Fruit fly (Drosophila melanogaster) whole organism, embryonic: ENCODE data around the gene Ptth.
A peak's percentile ranks its signal among the peaks of the same experiment; 100 is the strongest.

Experiments
- Adf1 ChIP-seq: fragments of 200-800 bp; sonication (Bioruptor generic); IDR thresholded peaks from 2 replicates; pipeline ENCODE4 v1.3.6; 2022; ENCODE audit warnings: missing biosample characterization, missing genetic modification characterization
- Antp ChIP-seq: fragments of 200-800 bp; sonication (Bioruptor generic); optimal IDR thresholded peaks from 3 replicates; lab custom pipeline; 2016; ENCODE audit warnings: missing biosample characterization, missing genetic modification characterization
- BEAF-32 ChIP-seq: fragments of 200-800 bp; sonication (Bioruptor generic); optimal IDR thresholded peaks from 3 replicates; lab custom pipeline; 2017; ENCODE audit warnings: missing biosample characterization, missing genetic modification characterization, mild to moderate bottlenecking, moderate library complexity, missing genetic modification reagents
- CG14014 ChIP-seq: fragments of 200-800 bp; sonication (Bioruptor generic); IDR thresholded peaks from 2 replicates; pipeline ENCODE4 v1.3.6; 2022; ENCODE audit warnings: missing biosample characterization, missing genetic modification characterization
- CG14860 ChIP-seq: fragments of 200-800 bp; sonication (Bioruptor generic); IDR thresholded peaks from 3 replicates; pipeline ENCODE4 v1.3.6; 2022; ENCODE audit warnings: missing biosample characterization, missing genetic modification characterization; ENCODE audit not compliant: partially characterized antibody
- CG1603 ChIP-seq: fragments of 200-800 bp; sonication (Bioruptor generic); optimal IDR thresholded peaks from 2 replicates; lab custom pipeline; 2019; ENCODE audit warnings: missing biosample characterization, mild to moderate bottlenecking, missing genetic modification characterization, moderate library complexity
- CG16813 ChIP-seq: fragments of 200-800 bp; sonication (Bioruptor generic); IDR thresholded peaks from 3 replicates; pipeline ENCODE4 v1.3.6; 2022; ENCODE audit warnings: missing biosample characterization, missing genetic modification characterization; ENCODE audit not compliant: partially characterized antibody
- CG18011 ChIP-seq: fragments of 200-800 bp; sonication (Bioruptor generic); optimal IDR thresholded peaks from 2 replicates; lab custom pipeline; 2017; ENCODE audit warnings: missing biosample characterization, missing genetic modification characterization, mild to moderate bottlenecking, moderate library complexity, missing genotype
- CG2129 ChIP-seq: fragments of 200-800 bp; sonication (Bioruptor generic); IDR thresholded peaks from 2 replicates; pipeline ENCODE4 v1.3.6; 2022; ENCODE audit warnings: missing biosample characterization, missing genetic modification characterization; ENCODE audit not compliant: partially characterized antibody
- CG2678 ChIP-seq: fragments of 200-800 bp; sonication (Bioruptor generic); optimal IDR thresholded peaks from 3 replicates; lab custom pipeline; 2019; ENCODE audit warnings: missing biosample characterization, mild to moderate bottlenecking, missing genetic modification characterization, moderate library complexity
- CG34224 ChIP-seq: fragments of 200-800 bp; sonication (Bioruptor generic); IDR thresholded peaks from 3 replicates; pipeline ENCODE4 v1.3.6; 2022; ENCODE audit warnings: missing biosample characterization, missing genetic modification characterization; ENCODE audit not compliant: partially characterized antibody
- CG42726 ChIP-seq: fragments of 200-800 bp; sonication (Bioruptor generic); IDR thresholded peaks from 2 replicates; pipeline ENCODE4 v1.3.6; 2022; ENCODE audit warnings: missing biosample characterization, missing genetic modification characterization; ENCODE audit not compliant: partially characterized antibody
- CG7928 ChIP-seq: fragments of 200-800 bp; sonication (Bioruptor generic); optimal IDR thresholded peaks from 2 replicates; lab custom pipeline; 2017; ENCODE audit warnings: missing biosample characterization, mild to moderate bottlenecking, missing genetic modification characterization
- CG9876 ChIP-seq: fragments of 200-800 bp; sonication (Bioruptor generic); optimal IDR thresholded peaks from 2 replicates; lab custom pipeline; 2016; ENCODE audit warnings: missing biosample characterization, missing genetic modification characterization
- Chrac-16 ChIP-seq: fragments of 200-800 bp; sonication (Bioruptor generic); optimal IDR thresholded peaks from 3 replicates; lab custom pipeline; 2016; ENCODE audit warnings: missing biosample characterization, missing genetic modification characterization
- CoRest ChIP-seq: fragments of 200-800 bp; sonication (Bioruptor generic); optimal IDR thresholded peaks from 3 replicates; lab custom pipeline; 2018; ENCODE audit warnings: missing biosample characterization, mild to moderate bottlenecking, missing genetic modification characterization, moderate library complexity
- Dref ChIP-seq: fragments of 200-800 bp; sonication (Bioruptor generic); IDR thresholded peaks from 2 replicates; pipeline ENCODE4 v1.3.6; 2022; ENCODE audit warnings: missing biosample characterization, missing genetic modification characterization
- E2f2 ChIP-seq: fragments of 200-800 bp; sonication (Bioruptor generic); IDR thresholded peaks from 2 replicates; pipeline ENCODE4 v1.3.6; 2022; ENCODE audit warnings: missing biosample characterization, missing genetic modification characterization
- Hand ChIP-seq: fragments of 200-800 bp; sonication (Bioruptor generic); optimal IDR thresholded peaks from 2 replicates; lab custom pipeline; 2017; ENCODE audit warnings: mild to moderate bottlenecking, missing biosample characterization, missing genetic modification reagents, missing genetic modification characterization
- Hr3 ChIP-seq: fragments of 200-800 bp; sonication (Bioruptor generic); optimal IDR thresholded peaks from 3 replicates; lab custom pipeline; 2016; ENCODE audit warnings: missing biosample characterization, missing genetic modification characterization
- Hr78 ChIP-seq, 2 experiments: fragments of 200-800 bp in 1 of 2; fragments of >200 bp in 1 of 2; sonication (Bioruptor generic) in 1 of 2; optimal IDR thresholded peaks; 2 replicates each; lab custom pipeline; 2017 to 2019; ENCODE audit warnings: missing biosample characterization in 2 of 2, missing genetic modification characterization in 2 of 2, mild to moderate bottlenecking in 1 of 2, moderate library complexity in 1 of 2
- MBD-R2 ChIP-seq: fragments of 200-800 bp; sonication (Bioruptor generic); IDR thresholded peaks from 2 replicates; pipeline ENCODE4 v1.3.6; 2022; ENCODE audit warnings: missing biosample characterization, missing genetic modification characterization
- NK7.1 ChIP-seq: fragments of 200-800 bp; sonication (Bioruptor generic); optimal IDR thresholded peaks from 3 replicates; lab custom pipeline; 2016; ENCODE audit warnings: missing biosample characterization, missing genetic modification characterization
- Sin3A ChIP-seq: fragments of >200 bp; optimal IDR thresholded peaks from 2 replicates; lab custom pipeline; 2018
- Sox100B ChIP-seq: fragments of 200-800 bp; sonication (Bioruptor generic); optimal IDR thresholded peaks from 3 replicates; lab custom pipeline; 2018; ENCODE audit warnings: missing biosample characterization, mild to moderate bottlenecking, missing genetic modification characterization
- amos ChIP-seq: fragments of 200-800 bp; sonication (Bioruptor generic); IDR thresholded peaks from 2 replicates; pipeline ENCODE4 v1.3.6; 2022; ENCODE audit warnings: missing biosample characterization, missing genetic modification characterization; ENCODE audit not compliant: partially characterized antibody
- bcd ChIP-seq: fragments of 200-800 bp; sonication (Bioruptor generic); optimal IDR thresholded peaks from 2 replicates; lab custom pipeline; 2017; ENCODE audit warnings: missing biosample characterization, mild to moderate bottlenecking, missing genetic modification characterization
- crp ChIP-seq, 2 experiments: fragments of 200-800 bp; sonication (Bioruptor generic); optimal IDR thresholded peaks; 2 replicates in 1 of 2; 3 replicates in 1 of 2; lab custom pipeline; 2017; ENCODE audit warnings: missing biosample characterization in 2 of 2, missing genetic modification characterization in 2 of 2, mild to moderate bottlenecking in 1 of 2, moderate library complexity in 1 of 2
- dmrt99B ChIP-seq: fragments of 200-800 bp; sonication (Bioruptor generic); optimal IDR thresholded peaks from 2 replicates; lab custom pipeline; 2018; ENCODE audit warnings: missing biosample characterization, mild to moderate bottlenecking, missing genetic modification characterization, moderate library complexity
- gsb-n ChIP-seq: fragments of 200-800 bp; sonication (Bioruptor generic); optimal IDR thresholded peaks from 3 replicates; lab custom pipeline; 2018; ENCODE audit warnings: missing biosample characterization, mild to moderate bottlenecking, missing genetic modification characterization
- hbn ChIP-seq: fragments of 200-800 bp; sonication (Bioruptor generic); IDR thresholded peaks from 2 replicates; pipeline ENCODE4 v1.3.6; 2022; ENCODE audit warnings: missing biosample characterization, missing genetic modification characterization; ENCODE audit not compliant: partially characterized antibody
- inv ChIP-seq: fragments of 200-800 bp; sonication (Bioruptor generic); IDR thresholded peaks from 2 replicates; pipeline ENCODE4 v1.3.6; 2022; ENCODE audit warnings: missing biosample characterization, missing genetic modification characterization; ENCODE audit not compliant: partially characterized antibody
- knrl ChIP-seq: fragments of 200-800 bp; sonication (Bioruptor generic); IDR thresholded peaks from 3 replicates; pipeline ENCODE4 v1.3.6; 2022; ENCODE audit warnings: missing biosample characterization, missing genetic modification characterization; ENCODE audit not compliant: partially characterized antibody
- onecut ChIP-seq: fragments of 200-800 bp; sonication (Bioruptor generic); IDR thresholded peaks from 2 replicates; pipeline ENCODE4 v1.3.6; 2022; ENCODE audit warnings: missing biosample characterization, missing genetic modification characterization
- pb ChIP-seq: fragments of 200-800 bp; sonication (Bioruptor generic); optimal IDR thresholded peaks from 3 replicates; lab custom pipeline; 2016; ENCODE audit warnings: missing biosample characterization, missing genetic modification characterization
- pum ChIP-seq: fragments of 200-800 bp; sonication (Bioruptor generic); optimal IDR thresholded peaks from 2 replicates; lab custom pipeline; 2016; ENCODE audit warnings: missing biosample characterization, missing genetic modification characterization
- pzg ChIP-seq: fragments of 200-800 bp; sonication (Bioruptor generic); optimal IDR thresholded peaks from 3 replicates; lab custom pipeline; 2018; ENCODE audit warnings: missing biosample characterization, mild to moderate bottlenecking, missing genetic modification characterization, moderate library complexity
- ro ChIP-seq: fragments of 200-800 bp; sonication (Bioruptor generic); IDR thresholded peaks from 2 replicates; pipeline ENCODE4 v1.3.6; 2022; ENCODE audit warnings: missing biosample characterization, missing genetic modification characterization
- scrt ChIP-seq: fragments of 200-800 bp; sonication (Bioruptor generic); optimal IDR thresholded peaks from 2 replicates; lab custom pipeline; 2018; ENCODE audit warnings: missing biosample characterization, mild to moderate bottlenecking, missing genetic modification characterization, moderate library complexity
- tio ChIP-seq: fragments of 200-800 bp; sonication (Bioruptor generic); optimal IDR thresholded peaks from 2 replicates; lab custom pipeline; 2017; ENCODE audit warnings: missing biosample characterization, missing genetic modification characterization, inconsistent platforms
- twi ChIP-seq: fragments of 200-800 bp; optimal IDR thresholded peaks from 2 replicates; lab custom pipeline; 2019; ENCODE audit warnings: missing biosample characterization, mild to moderate bottlenecking, missing genetic modification characterization, moderate library complexity
- unc-4 ChIP-seq: fragments of 200-800 bp; sonication (Bioruptor generic); IDR thresholded peaks from 2 replicates; pipeline ENCODE4 v1.3.6; 2022; ENCODE audit warnings: missing biosample characterization, missing genetic modification characterization; ENCODE audit not compliant: partially characterized antibody
- vnd ChIP-seq: fragments of 200-800 bp; sonication (Bioruptor generic); IDR thresholded peaks from 3 replicates; pipeline ENCODE4 v1.3.6; 2022; ENCODE audit warnings: missing biosample characterization, missing genetic modification characterization; ENCODE audit not compliant: partially characterized antibody
- vvl ChIP-seq: fragments of 200-800 bp; sonication (Bioruptor generic); IDR thresholded peaks from 2 replicates; pipeline ENCODE4 v1.3.6; 2022; ENCODE audit warnings: missing biosample characterization, missing genetic modification characterization
- wdn ChIP-seq: fragments of 200-800 bp; sonication (Bioruptor generic); IDR thresholded peaks from 2 replicates; pipeline ENCODE4 v1.3.6; 2022; ENCODE audit warnings: missing biosample characterization, missing genetic modification characterization
- yki ChIP-seq: fragments of >200 bp; optimal IDR thresholded peaks from 3 replicates; lab custom pipeline; 2018
- zen2 ChIP-seq: fragments of 200-800 bp; sonication (Bioruptor generic); IDR thresholded peaks from 3 replicates; pipeline ENCODE4 v1.3.6; 2022; ENCODE audit warnings: missing biosample characterization, missing genetic modification characterization; ENCODE audit not compliant: partially characterized antibody

Gene Ptth

dm6 chr2L:559770-560567, 16.7 kb downstream of the Ptth start, which contains the start of gene rempA (continued):
- TF ChIP-seq CG42726 (GFP tag; lab: Robert Waterston, UW) (peak; percentile 35; the same call in 1 of the 2 replicates), Adf1 (GFP tag; lab: Robert Waterston, UW) (no peak), zen2 (peak; percentile 32; the same call in 1 of the 3 replicates), E2f2 (peak; percentile 94), pum (no peak), BEAF-32 (GFP tag; lab: Kevin White, UChicago) (peak; percentile 74), vvl (GFP tag; lab: Robert Waterston, UW) (0 out of 2 replicates have a peak, but pooled peaks have one; percentile 12), Hr3 (GFP tag; lab: Kevin White, UChicago) (no peak), ro (GFP tag; lab: Robert Waterston, UW) (no peak), Sox100B (GFP tag; lab: Kevin White, UChicago) (no peak), CG2129 (GFP tag; lab: Robert Waterston, UW) (peak; percentile 43), CoRest (tag; lab: Kevin White, UChicago) (no peak), Chrac-16 (no peak), CG1603 (tag; lab: Kevin White, UChicago) (peak; percentile 20), Antp (no peak), pb (GFP tag; lab: Kevin White, UChicago) (no peak), gsb-n (tag; lab: Kevin White, UChicago) (no peak), Dref (GFP tag; lab: Robert Waterston, UW) (peak; percentile 80), vnd (GFP tag; lab: Robert Waterston, UW) (peak; percentile 37; the same call in 1 of the 3 replicates), NK7.1 (GFP tag; lab: Kevin White, UChicago) (no peak), CG14014 (GFP tag; lab: Robert Waterston, UW) (no peak), wdn (GFP tag; lab: Robert Waterston, UW) (no peak), twi (tag; lab: Kevin White, UChicago) (no peak), tio (no peak), scrt (GFP tag; lab: Kevin White, UChicago) (no peak), CG34224 (GFP tag; lab: Robert Waterston, UW) (peak; percentile 57; the same call in 2 of the 3 replicates), amos (GFP tag; lab: Robert Waterston, UW) (peak; percentile 69), Hr78 (GFP tag; optimal IDR thresholded peaks at IDR 0.05; lab: Kevin White, UChicago) (peak in 1 of 2 experiments; percentile 83), Hand (GFP tag; lab: Kevin White, UChicago) (no peak), crp (GFP tag; optimal IDR thresholded peaks at IDR 0.05; lab: Kevin White, UChicago) (no peak), unc-4 (GFP tag; lab: Robert Waterston, UW) (peak; percentile 74), CG18011 (GFP tag; lab: Kevin White, UChicago) (no peak), onecut (GFP tag; lab: Robert Waterston, UW) (no peak), dmrt99B (no peak), CG2678 (tag; lab: Kevin White, UChicago) (no peak), CG9876 (GFP tag; lab: Kevin White, UChicago) (no peak), knrl (peak; percentile 58; the same call in 2 of the 3 replicates), CG14860 (GFP tag; lab: Robert Waterston, UW) (peak; percentile 54; the same call in 2 of the 3 replicates), inv (peak; percentile 45; the same call in 1 of the 2 replicates), CG16813 (peak; percentile 59; the same call in 2 of the 3 replicates), pzg (peak; percentile 41), hbn (GFP tag; lab: Robert Waterston, UW) (peak; percentile 47), Sin3A (lab: Kevin White, UChicago) (peak; percentile 30), yki (no peak), MBD-R2 (GFP tag; lab: Robert Waterston, UW) (peak; percentile 66), CG7928 (peak; percentile 91), bcd (GFP tag; lab: Kevin White, UChicago) (no peak)
